Worm (Caenorhabditis elegans) whole organism, L2 larva: ENCODE results near the gene pgp-3.

Source experiments
- C34F6.9 ChIP-seq: fragments of 150-350 bp; optimal IDR thresholded peaks from 2 replicates; lab custom pipeline; 2014; ENCODE audit warnings: missing biosample characterization, missing genetic modification characterization
- F13H6.1 ChIP-seq: sonication (generic microtip); optimal IDR thresholded peaks from 2 replicates; lab custom pipeline; 2016; ENCODE audit warnings: missing genetic modification characterization, missing compliant biosample characterization
- R02D3.7 ChIP-seq: fragments of 150-350 bp; optimal IDR thresholded peaks from 2 replicates; lab custom pipeline; 2014; ENCODE audit warnings: missing biosample characterization, missing genetic modification characterization
- Y55F3AM.14 ChIP-seq: fragments of 200-800 bp; sonication (Bioruptor generic); optimal IDR thresholded peaks from 2 replicates; lab custom pipeline; 2018; ENCODE audit warnings: mild to moderate bottlenecking, missing genetic modification characterization, missing compliant biosample characterization
- ZK546.5 ChIP-seq: sonication (generic microtip); optimal IDR thresholded peaks from 2 replicates; lab custom pipeline; 2017; ENCODE audit warnings: missing biosample characterization, missing genetic modification characterization
- alr-1 ChIP-seq: fragments of 150-350 bp; optimal IDR thresholded peaks from 2 replicates; lab custom pipeline; 2014; ENCODE audit warnings: missing biosample characterization, missing genetic modification characterization
- ama-1 ChIP-seq: fragments of 150-350 bp; optimal IDR thresholded peaks from 2 replicates; lab custom pipeline; 2018; ENCODE audit warnings: inconsistent platforms
- crh-2 ChIP-seq: sonication (generic microtip); optimal IDR thresholded peaks from 2 replicates; lab custom pipeline; 2017; ENCODE audit warnings: missing biosample characterization, missing genetic modification characterization
- dmd-4 ChIP-seq: sonication (generic microtip); optimal IDR thresholded peaks from 2 replicates; lab custom pipeline; 2017; ENCODE audit warnings: missing biosample characterization, missing genetic modification characterization
- egl-27 ChIP-seq: sonication (generic microtip); optimal IDR thresholded peaks from 3 replicates; lab custom pipeline; 2017; ENCODE audit warnings: missing biosample characterization, missing genetic modification reagents, missing genetic modification characterization
- elt-1 ChIP-seq: fragments of 150-350 bp; optimal IDR thresholded peaks from 2 replicates; lab custom pipeline; 2014; ENCODE audit warnings: missing biosample characterization, missing genetic modification characterization
- lin-39 ChIP-seq: fragments of 150-350 bp; optimal IDR thresholded peaks from 2 replicates; lab custom pipeline; 2014; ENCODE audit warnings: missing biosample characterization, missing genetic modification reagents, missing genetic modification characterization
- lsy-2 ChIP-seq, 2 experiments: fragments of 150-350 bp in 1 of 2; sonication (generic microtip) in 1 of 2; optimal IDR thresholded peaks; 2 replicates each; lab custom pipeline; 2014 to 2017; ENCODE audit warnings: missing biosample characterization in 2 of 2, missing genetic modification characterization in 2 of 2
- mab-5 ChIP-seq: fragments of 150-350 bp; optimal IDR thresholded peaks from 2 replicates; lab custom pipeline; 2014; ENCODE audit warnings: missing biosample characterization, missing genetic modification characterization
- nhr-10 ChIP-seq: sonication (generic microtip); optimal IDR thresholded peaks from 2 replicates; lab custom pipeline; 2017; ENCODE audit warnings: missing biosample characterization, missing genetic modification characterization
- nhr-11 ChIP-seq: fragments of 150-350 bp; optimal IDR thresholded peaks from 2 replicates; lab custom pipeline; 2014; ENCODE audit warnings: missing biosample characterization, missing genetic modification characterization
- nhr-12 ChIP-seq: fragments of 150-350 bp; optimal IDR thresholded peaks from 2 replicates; lab custom pipeline; 2014; ENCODE audit warnings: missing biosample characterization, missing genetic modification characterization
- nhr-129 ChIP-seq: fragments of 150-350 bp; optimal IDR thresholded peaks from 2 replicates; lab custom pipeline; 2014; ENCODE audit warnings: missing biosample characterization, missing genetic modification characterization
- nhr-23 ChIP-seq: fragments of 150-350 bp; optimal IDR thresholded peaks from 2 replicates; lab custom pipeline; 2014; ENCODE audit warnings: missing biosample characterization, missing genetic modification reagents, missing genetic modification characterization
- nhr-25 ChIP-seq: fragments of 150-350 bp; sonication (generic microtip); optimal IDR thresholded peaks from 3 replicates; lab custom pipeline; 2014; ENCODE audit warnings: missing biosample characterization, missing genetic modification characterization
- peb-1 ChIP-seq: fragments of 150-350 bp; optimal IDR thresholded peaks from 2 replicates; lab custom pipeline; 2014; ENCODE audit warnings: missing biosample characterization, missing genetic modification characterization
- sem-4 ChIP-seq: fragments of 150-350 bp; optimal IDR thresholded peaks from 2 replicates; lab custom pipeline; 2014; ENCODE audit warnings: missing biosample characterization, missing genetic modification reagents, missing genetic modification characterization
- skn-1 ChIP-seq: sonication (generic microtip); optimal IDR thresholded peaks from 2 replicates; lab custom pipeline; 2017; ENCODE audit warnings: missing biosample characterization, missing genetic modification characterization
- sma-9 ChIP-seq, 2 experiments: fragments of 150-350 bp in 1 of 2; sonication (generic microtip) in 1 of 2; optimal IDR thresholded peaks; 2 replicates each; lab custom pipeline; 2014 to 2016; ENCODE audit warnings: missing genetic modification characterization in 2 of 2, mild to moderate bottlenecking in 1 of 2, missing biosample characterization in 1 of 2, missing compliant biosample characterization in 1 of 2, missing genetic modification reagents in 1 of 2, moderate library complexity in 1 of 2
- snpc-4 ChIP-seq: fragments of 150-350 bp; optimal IDR thresholded peaks from 2 replicates; lab custom pipeline; 2014; ENCODE audit warnings: missing biosample characterization, missing genetic modification characterization
- unc-39 ChIP-seq: fragments of 150-350 bp; optimal IDR thresholded peaks from 2 replicates; lab custom pipeline; 2014; ENCODE audit warnings: missing biosample characterization, missing genetic modification characterization
- zag-1 ChIP-seq: fragments of 150-350 bp; optimal IDR thresholded peaks from 2 replicates; lab custom pipeline; 2014; ENCODE audit warnings: missing biosample characterization, missing genetic modification characterization
- ztf-11 ChIP-seq: sonication (generic microtip); optimal IDR thresholded peaks from 2 replicates; lab custom pipeline; 2017; ENCODE audit warnings: missing biosample characterization, missing genetic modification characterization
- ztf-4 ChIP-seq: fragments of 150-350 bp; optimal IDR thresholded peaks from 2 replicates; lab custom pipeline; 2014; ENCODE audit warnings: missing biosample characterization, missing genetic modification characterization

The pgp-3 gene

ce11 chrX:11368417-11368816 is 16.5 kb downstream of the pgp-3 start, which contains the start of gene ttyh-1:
Gene ttyh-1 (plus strand): TSS chrX:11368717.
- TF ChIP-seq crh-2 (tag; lab: Kevin White, UChicago), result no peak
- no peak for TF ChIP-seq snpc-4
- no peak for TF ChIP-seq nhr-12
- no peak for TF ChIP-seq nhr-129
- TF ChIP-seq nhr-23 (tag; lab: Kevin White, UChicago), result no peak
- TF ChIP-seq ztf-11 (tag; lab: Kevin White, UChicago), result no peak
- TF ChIP-seq ama-1, result no peak
- no peak for TF ChIP-seq unc-39 (tag; lab: Kevin White, UChicago)

- peak; percentile 36 for TF ChIP-seq nhr-129
- TF ChIP-seq peb-1 (tag; lab: Kevin White, UChicago), result no peak
- peak in 1 of 2 experiments; percentile 18 for TF ChIP-seq lsy-2 (tag; optimal IDR thresholded peaks at IDR 0.05; lab: Kevin White, UChicago)
- TF ChIP-seq mab-5 (tag; lab: Kevin White, UChicago), result peak; percentile 23
These were observed 16.9 kb downstream of the pgp-3 start for ce11 chrX:11368845-11369244.

- TF ChIP-seq nhr-10, result no peak
- TF ChIP-seq peb-1 (tag; lab: Kevin White, UChicago), result no peak
- no peak for TF ChIP-seq lin-39 (tag; lab: Kevin White, UChicago)
- no peak for TF ChIP-seq F13H6.1 (tag; lab: Kevin White, UChicago)
- no peak for TF ChIP-seq ztf-4
- TF ChIP-seq nhr-11 (tag; lab: Kevin White, UChicago), result no peak
- TF ChIP-seq alr-1 (tag; lab: Kevin White, UChicago), result no peak
- TF ChIP-seq elt-1 (tag; lab: Kevin White, UChicago), result no peak
- TF ChIP-seq ama-1, result no peak
These were observed 18.1 kb downstream of the pgp-3 start for ce11 chrX:11370090-11370489.

ce11 chrX:11375509-11375908 is 23.6 kb downstream of the pgp-3 start, which contains the start of gene F42E11.3:
Gene F42E11.3 (minus strand): TSS chrX:11375609.
- no peak for TF ChIP-seq lin-39 (tag; lab: Kevin White, UChicago)

ce11 chrX:11377370-11377769 is 25.4 kb downstream of the pgp-3 start, which contains the start of gene tni-1:
Gene tni-1 (minus strand): TSS chrX:11377470.
- no peak for TF ChIP-seq dmd-4
- TF ChIP-seq F13H6.1 (tag; lab: Kevin White, UChicago), result no peak
- TF ChIP-seq skn-1 (tag; lab: Kevin White, UChicago), result no peak
- no peak for TF ChIP-seq nhr-12
- no peak for TF ChIP-seq zag-1
- no peak for TF ChIP-seq R02D3.7 (tag; lab: Kevin White, UChicago)
- no peak for TF ChIP-seq nhr-10
- TF ChIP-seq ZK546.5 (tag; lab: Kevin White, UChicago), result no peak
- TF ChIP-seq, all 48 proteins: peak for 0

ce11 chrX:11379135-11379781 is 27.3 kb downstream of the pgp-3 start:
- TF ChIP-seq lsy-2 (tag; optimal IDR thresholded peaks at IDR 0.05; lab: Kevin White, UChicago) (peak in 1 of 2 experiments; percentile 3), sma-9 (GFP tag; optimal IDR thresholded peaks at IDR 0.05; lab: Kevin White, UChicago) (peak; percentile 60), sma-9 (tag; optimal IDR thresholded peaks at IDR 0.05; lab: Kevin White, UChicago) (no peak), sem-4 (tag; lab: Kevin White, UChicago) (peak; percentile 4), nhr-129 (peak; percentile 57), F13H6.1 (tag; lab: Kevin White, UChicago) (peak; percentile 89), Y55F3AM.14 (no peak)
- TF ChIP-seq, all 48 proteins: peak for 5

- TF ChIP-seq C34F6.9 (tag; lab: Kevin White, UChicago) (peak; percentile 39), snpc-4 (no peak), egl-27 (tag; lab: Kevin White, UChicago) (no peak), Y55F3AM.14 (no peak), sma-9 (GFP tag; optimal IDR thresholded peaks at IDR 0.05; lab: Kevin White, UChicago) (peak; percentile 2), sma-9 (tag; optimal IDR thresholded peaks at IDR 0.05; lab: Kevin White, UChicago) (no peak), nhr-25 (tag; lab: Kevin White, UChicago) (no peak)
- TF ChIP-seq, all 48 proteins: peak for 2
These were observed 31.4 kb downstream of the pgp-3 start for ce11 chrX:11383359-11383758.
